Fruit fly (Drosophila melanogaster) whole organism, wandering third instar larva: ENCODE results near the gene Tnpo-SR.

ENCODE experiments used
- CrebA ChIP-seq: fragments of 200-800 bp; sonication (Bioruptor generic); optimal IDR thresholded peaks from 2 replicates; lab custom pipeline; 2016; ENCODE audit warnings: missing biosample characterization, mild to moderate bottlenecking, missing genetic modification characterization, borderline replicate concordance
- Dfd ChIP-seq: fragments of >200 bp; optimal IDR thresholded peaks from 2 replicates; lab custom pipeline; 2017; ENCODE audit warnings: missing biosample characterization, missing genetic modification characterization
- Dif ChIP-seq: fragments of 200-275, 200-300 bp; sonication (Bioruptor generic); optimal IDR thresholded peaks from 2 replicates; lab custom pipeline; 2018; ENCODE audit warnings: missing biosample characterization, missing genetic modification characterization; ENCODE audit not compliant: partially characterized antibody
- Myc ChIP-seq: fragments of >200 bp; optimal IDR thresholded peaks from 2 replicates; lab custom pipeline; 2017
- OdsH ChIP-seq: fragments of 200-800 bp; sonication (Bioruptor generic); optimal IDR thresholded peaks from 2 replicates; lab custom pipeline; 2016; ENCODE audit warnings: missing biosample characterization, mild to moderate bottlenecking, missing genetic modification characterization
- Rel ChIP-seq, 2 experiments: fragments of 200-800 bp; sonication (Bioruptor generic) in 1 of 2; optimal IDR thresholded peaks; 2 replicates in 1 of 2; 3 replicates in 1 of 2; lab custom pipeline; 2016 to 2019; ENCODE audit warnings: mild to moderate bottlenecking in 2 of 2, missing biosample characterization in 2 of 2, missing genetic modification characterization in 2 of 2, moderate library complexity in 1 of 2
- Sp1 ChIP-seq: fragments of 200-800 bp; sonication (Bioruptor generic); optimal IDR thresholded peaks from 3 replicates; lab custom pipeline; 2019; ENCODE audit warnings: missing biosample characterization, mild to moderate bottlenecking, missing genetic modification characterization, moderate library complexity
- br ChIP-seq: fragments of 200-800 bp; sonication (Bioruptor generic); optimal IDR thresholded peaks from 2 replicates; lab custom pipeline; 2016; ENCODE audit warnings: missing biosample characterization, missing genetic modification characterization
- h ChIP-seq: fragments of 200-800 bp; sonication (Bioruptor generic); optimal IDR thresholded peaks from 3 replicates; lab custom pipeline; 2016; ENCODE audit warnings: missing biosample characterization, mild to moderate bottlenecking, missing genetic modification characterization
- lola ChIP-seq: fragments of >200 bp; optimal IDR thresholded peaks from 2 replicates; lab custom pipeline; 2017; ENCODE audit warnings: missing biosample characterization, missing genetic modification characterization
- woc ChIP-seq: sonication (Bioruptor generic); optimal IDR thresholded peaks from 2 replicates; lab custom pipeline; 2016; ENCODE audit warnings: missing biosample characterization, mild to moderate bottlenecking, missing genetic modification characterization

DNA sequence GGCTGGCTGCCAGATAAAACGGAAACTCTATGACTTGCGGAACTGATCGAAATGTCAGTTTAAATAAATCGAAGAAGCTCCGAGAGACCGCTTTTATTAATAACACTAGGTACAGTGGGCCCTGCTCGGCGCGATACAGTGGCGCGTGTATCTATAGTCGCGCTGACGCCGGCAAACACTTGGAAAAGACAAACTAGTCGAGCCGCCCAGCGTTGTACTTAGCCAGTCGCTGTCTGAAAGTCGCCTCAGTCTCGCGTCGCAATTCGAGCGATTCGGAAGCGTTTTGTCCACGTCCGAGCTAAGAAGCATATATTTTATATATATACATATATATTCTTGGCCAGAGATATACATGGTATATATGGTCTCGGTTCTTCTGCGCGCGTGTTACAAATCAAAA, 29.8 kb upstream of the Tnpo-SR start:
- TF ChIP-seq br (GFP tag; lab: Kevin White, UChicago) (no peak), Dfd (no peak), h (GFP tag; lab: Kevin White, UChicago) (no peak), lola (GFP tag; lab: Kevin White, UChicago) (no peak), OdsH (GFP tag; lab: Kevin White, UChicago) (no peak), CrebA (GFP tag; lab: Kevin White, UChicago) (no peak), Myc (lab: Kevin White, UChicago) (no peak), Dif (no peak), woc (GFP tag; lab: Kevin White, UChicago) (no peak), Rel (GFP tag; optimal IDR thresholded peaks at IDR 0.05; lab: Kevin White, UChicago) (no peak), Rel (tag; optimal IDR thresholded peaks at IDR 0.05; lab: Kevin White, UChicago) (no peak), Sp1 (GFP tag; lab: Kevin White, UChicago) (no peak)
